Worm (Caenorhabditis elegans) whole organism, L3 larva: Measurements from ENCODE around the gene F47B8.14.

ENCODE experiments used
- aly-2 ChIP-seq: fragments of 150-350 bp; optimal IDR thresholded peaks from 2 replicates; lab custom pipeline; 2014; ENCODE audit warnings: missing biosample characterization, missing genetic modification characterization
- fkh-10 ChIP-seq: sonication (generic microtip); optimal IDR thresholded peaks from 2 replicates; lab custom pipeline; 2017; ENCODE audit warnings: missing biosample characterization, missing genetic modification reagents, missing genetic modification characterization
- jun-1 ChIP-seq: fragments of 150-350 bp; optimal IDR thresholded peaks from 2 replicates; lab custom pipeline; 2014; ENCODE audit warnings: missing biosample characterization, missing genetic modification reagents, missing genetic modification characterization
- lin-39 ChIP-seq: fragments of 150-350 bp; optimal IDR thresholded peaks from 2 replicates; lab custom pipeline; 2018; ENCODE audit warnings: missing biosample characterization, missing genetic modification reagents, missing genetic modification characterization
- nhr-11 ChIP-seq: fragments of 150-350 bp; optimal IDR thresholded peaks from 2 replicates; lab custom pipeline; 2014; ENCODE audit warnings: missing biosample characterization, missing genetic modification characterization
- nhr-237 ChIP-seq: fragments of 150-350 bp; optimal IDR thresholded peaks from 2 replicates; lab custom pipeline; 2014; ENCODE audit warnings: missing biosample characterization, missing genetic modification characterization
- nhr-67 ChIP-seq: fragments of 150-350 bp; optimal IDR thresholded peaks from 2 replicates; lab custom pipeline; 2014; ENCODE audit warnings: missing biosample characterization, missing genetic modification characterization
- nhr-76 ChIP-seq: fragments of 150-350 bp; sonication (generic microtip); optimal IDR thresholded peaks from 5 replicates; lab custom pipeline; 2014; ENCODE audit warnings: missing biosample characterization, missing genetic modification characterization
- pha-4 ChIP-seq: fragments of 150-350 bp; optimal IDR thresholded peaks from 2 replicates; lab custom pipeline; 2014; ENCODE audit warnings: missing biosample characterization, missing genetic modification reagents, missing genetic modification characterization
- snpc-4 ChIP-seq: fragments of 150-350 bp; optimal IDR thresholded peaks from 2 replicates; lab custom pipeline; 2014; ENCODE audit warnings: missing biosample characterization, missing genetic modification characterization
- unc-39 ChIP-seq: sonication (generic microtip); optimal IDR thresholded peaks from 4 replicates; lab custom pipeline; 2017; ENCODE audit warnings: missing biosample characterization, missing genetic modification characterization
- ztf-11 ChIP-seq: fragments of 150-350 bp; optimal IDR thresholded peaks from 2 replicates; lab custom pipeline; 2014; ENCODE audit warnings: missing biosample characterization, missing genetic modification characterization

ce11 chrV:14333116-14333515, 12.8 kb downstream of the F47B8.14 start, which contains the start of gene srm-4:
- TF ChIP-seq nhr-76 (tag; lab: Kevin White, UChicago) (no peak), nhr-11 (tag; lab: Kevin White, UChicago) (no peak), unc-39 (no peak), lin-39 (tag; lab: Kevin White, UChicago) (no peak), aly-2 (tag; lab: Kevin White, UChicago) (no peak), snpc-4 (tag; lab: Kevin White, UChicago) (no peak), nhr-67 (tag; lab: Kevin White, UChicago) (no peak), pha-4 (tag; lab: Kevin White, UChicago) (no peak), nhr-237 (tag; lab: Kevin White, UChicago) (no peak), jun-1 (no peak), ztf-11 (tag; lab: Kevin White, UChicago) (no peak), fkh-10 (no peak)
